Worm (Caenorhabditis elegans): ENCODE results near the gene ZC487.1.
"Not testable (repeated sequence)": the region's sequence is repeated elsewhere in the genome, so short reads cannot be mapped to it uniquely, and the experiment has no call there.

DNA sequence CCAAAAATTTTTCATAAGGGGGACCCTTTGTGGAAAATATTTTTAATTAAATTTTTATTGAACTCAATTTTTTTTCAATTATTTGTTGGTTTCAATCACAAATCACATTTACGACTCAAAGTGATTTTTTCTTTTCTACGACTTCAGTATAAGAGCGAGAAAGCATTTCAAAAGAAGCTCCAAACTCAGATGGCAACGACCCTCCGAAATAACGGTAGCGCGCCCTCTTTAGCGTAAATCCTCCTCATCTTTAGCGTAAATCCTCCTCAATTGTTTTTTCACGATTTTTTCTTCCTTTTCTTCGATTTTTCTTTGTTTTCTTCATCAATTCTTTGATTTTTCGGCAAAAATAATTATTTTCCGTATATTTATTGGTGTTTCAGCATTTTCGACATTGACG is 12.5 kb upstream of the ZC487.1 start:
- not testable (repeated sequence) for TF ChIP-seq zag-1 (tag; optimal IDR thresholded peaks at IDR 0.05); Y75B8A.6 (GFP tag; IDR thresholded peaks at IDR 0.05); mdl-1 (tag; optimal IDR thresholded peaks at IDR 0.05); ama-1 (optimal IDR thresholded peaks at IDR 0.05)

Data from whole organism, L4 larva.